Fruit fly (Drosophila melanogaster) whole organism, adult: ENCODE measurements around the gene CG43850.

Experiments
- CG11617 ChIP-seq: fragments of 200-800 bp; sonication (Bioruptor generic); optimal IDR thresholded peaks from 2 replicates; lab custom pipeline; 2017; ENCODE audit warnings: mild to moderate bottlenecking, missing biosample characterization, missing genetic modification reagents, missing genetic modification characterization
- CG12768 ChIP-seq: fragments of 200-800 bp; sonication (Bioruptor generic); optimal IDR thresholded peaks from 2 replicates; lab custom pipeline; 2017; ENCODE audit warnings: missing biosample characterization, missing genetic modification characterization, mild to moderate bottlenecking, moderate library complexity, missing genetic modification reagents
- CG14711 ChIP-seq: fragments of 200-800 bp; sonication (Bioruptor generic); optimal IDR thresholded peaks from 2 replicates; lab custom pipeline; 2018; ENCODE audit warnings: missing biosample characterization, mild to moderate bottlenecking, missing genetic modification characterization, moderate library complexity
- CG1620 ChIP-seq: fragments of 200-800 bp; sonication (Bioruptor generic); optimal IDR thresholded peaks from 2 replicates; lab custom pipeline; 2016; ENCODE audit warnings: missing biosample characterization, missing genetic modification characterization
- CG33017 ChIP-seq: fragments of 200-800 bp; sonication (Bioruptor generic); optimal IDR thresholded peaks from 2 replicates; lab custom pipeline; 2018; ENCODE audit warnings: missing biosample characterization, mild to moderate bottlenecking, missing genetic modification characterization, moderate library complexity
- CG5204 ChIP-seq: fragments of 200-800 bp; sonication (Bioruptor generic); optimal IDR thresholded peaks from 2 replicates; lab custom pipeline; 2016; ENCODE audit warnings: missing biosample characterization, missing genetic modification characterization
- CG7045 ChIP-seq: fragments of 200-800 bp; sonication (Bioruptor generic); optimal IDR thresholded peaks from 2 replicates; lab custom pipeline; 2017; ENCODE audit warnings: missing biosample characterization, mild to moderate bottlenecking, missing genetic modification characterization
- CG7101 ChIP-seq: fragments of 200-800 bp; sonication (Bioruptor generic); optimal IDR thresholded peaks from 2 replicates; lab custom pipeline; 2018; ENCODE audit warnings: missing biosample characterization, mild to moderate bottlenecking, missing genetic modification characterization, moderate library complexity
- Clk ChIP-seq: fragments of 200-800 bp; sonication (Bioruptor generic); optimal IDR thresholded peaks from 2 replicates; lab custom pipeline; 2017; ENCODE audit warnings: missing biosample characterization, missing genetic modification characterization
- Crg-1 ChIP-seq: fragments of 200-800 bp; sonication (Bioruptor generic); optimal IDR thresholded peaks from 2 replicates; lab custom pipeline; 2016; ENCODE audit warnings: missing biosample characterization, missing genetic modification characterization
- Hr96 ChIP-seq: fragments of 200-800 bp; sonication (Bioruptor generic); optimal IDR thresholded peaks from 2 replicates; lab custom pipeline; 2016; ENCODE audit warnings: missing biosample characterization, missing genetic modification characterization
- Mnt ChIP-seq: fragments of 200-800 bp; sonication (Bioruptor generic); optimal IDR thresholded peaks from 2 replicates; lab custom pipeline; 2016; ENCODE audit warnings: missing biosample characterization, mild to moderate bottlenecking, missing genetic modification characterization
- bab1 ChIP-seq: fragments of 200-800 bp; sonication (Bioruptor generic); optimal IDR thresholded peaks from 3 replicates; lab custom pipeline; 2019; ENCODE audit warnings: missing biosample characterization, mild to moderate bottlenecking, missing genetic modification characterization, moderate library complexity
- cic ChIP-seq: fragments of 200-800 bp; sonication (Bioruptor generic); optimal IDR thresholded peaks from 2 replicates; lab custom pipeline; 2017; ENCODE audit warnings: missing biosample characterization, mild to moderate bottlenecking, missing genetic modification characterization, moderate library complexity
- cnc ChIP-seq, 2 experiments: fragments of >200 bp; optimal IDR thresholded peaks; 2 replicates each; lab custom pipeline; 2017
- kay ChIP-seq: fragments of 200-800 bp; sonication (Bioruptor generic); peaks from one replicate; lab custom pipeline; 2016; ENCODE audit warnings: missing biosample characterization, missing genetic modification characterization, borderline replicate concordance
- ovo ChIP-seq: fragments of 200-800 bp; sonication (Bioruptor generic); optimal IDR thresholded peaks from 2 replicates; lab custom pipeline; 2016; ENCODE audit warnings: missing biosample characterization, missing genetic modification characterization
- pad ChIP-seq: fragments of 200-800 bp; sonication (Bioruptor generic); optimal IDR thresholded peaks from 3 replicates; lab custom pipeline; 2017; ENCODE audit warnings: missing biosample characterization, missing genetic modification characterization, mild to moderate bottlenecking, moderate library complexity, missing genetic modification reagents
- tj ChIP-seq: fragments of 200-800 bp; sonication (Bioruptor generic); optimal IDR thresholded peaks from 3 replicates; lab custom pipeline; 2017; ENCODE audit warnings: missing biosample characterization, mild to moderate bottlenecking, missing genetic modification characterization, moderate library complexity
- toe ChIP-seq: fragments of 200-800 bp; sonication (Bioruptor generic); optimal IDR thresholded peaks from 2 replicates; lab custom pipeline; 2016; ENCODE audit warnings: missing biosample characterization, missing genetic modification characterization

The CG43850 gene

dm6 chr2L:13399565-13399964, 15.7 kb upstream of the CG43850 start:
- TF ChIP-seq cnc (optimal IDR thresholded peaks at IDR 0.05; lab: Kevin White, UChicago) (no peak), CG5204 (GFP tag; lab: Kevin White, UChicago) (peak; percentile 7), kay (GFP tag; lab: Kevin White, UChicago) (no peak), bab1 (GFP tag; lab: Kevin White, UChicago) (peak; percentile 54), CG33017 (peak; percentile 0), CG7045 (GFP tag; lab: Kevin White, UChicago) (no peak), tj (GFP tag; lab: Kevin White, UChicago) (no peak), CG12768 (GFP tag; lab: Kevin White, UChicago) (no peak), Crg-1 (no peak), cic (GFP tag; lab: Kevin White, UChicago) (no peak), Mnt (GFP tag; lab: Kevin White, UChicago) (no peak), CG11617 (GFP tag; lab: Kevin White, UChicago) (no peak), ovo (no peak), CG14711 (no peak), CG7101 (tag; lab: Kevin White, UChicago) (peak; percentile 25), Clk (GFP tag; lab: Kevin White, UChicago) (no peak), pad (GFP tag; lab: Kevin White, UChicago) (no peak), CG1620 (GFP tag; lab: Kevin White, UChicago) (no peak), toe (peak; percentile 37), Hr96 (GFP tag; lab: Kevin White, UChicago) (no peak)

dm6 chr2L:13411566-13411965, 3.7 kb upstream of the CG43850 start, which contains the start of gene Vm34Ca:
Gene Vm34Ca (minus strand): TSS chr2L:13411631.
- TF ChIP-seq tj (GFP tag; lab: Kevin White, UChicago), result peak; percentile 99
- TF ChIP-seq CG12768 (GFP tag; lab: Kevin White, UChicago), result no peak
- TF ChIP-seq CG5204 (GFP tag; lab: Kevin White, UChicago), result no peak
- peak; percentile 49 for TF ChIP-seq bab1 (GFP tag; lab: Kevin White, UChicago)

DNA sequence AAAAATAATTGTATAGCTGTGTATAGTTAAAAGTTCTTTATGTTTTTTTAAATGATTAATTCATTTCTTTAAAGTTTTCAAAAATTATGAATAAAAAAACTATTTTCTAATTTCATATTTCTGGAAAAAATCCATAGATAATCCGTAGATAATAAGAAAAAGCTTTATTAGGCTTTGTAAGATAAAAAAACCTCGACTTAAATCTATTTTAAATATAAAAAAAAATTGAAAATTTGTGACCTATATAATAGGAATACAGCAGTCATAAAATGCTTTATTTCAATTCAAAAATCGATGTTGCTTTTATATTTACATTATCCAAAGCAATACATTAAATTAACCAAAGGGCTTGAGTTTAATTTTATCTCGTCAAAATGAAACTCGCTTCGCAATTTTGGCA, 3.0 kb upstream of the CG43850 start, which contains the start of gene Flad2:
Gene Flad2 (plus strand): TSS at position 301 of the 400 bp plus-strand sequence.
- TF ChIP-seq Crg-1 (no peak), CG11617 (GFP tag; lab: Kevin White, UChicago) (no peak), tj (GFP tag; lab: Kevin White, UChicago) (no peak), toe (no peak), cic (GFP tag; lab: Kevin White, UChicago) (no peak), Clk (GFP tag; lab: Kevin White, UChicago) (no peak), CG12768 (GFP tag; lab: Kevin White, UChicago) (no peak), CG7045 (GFP tag; lab: Kevin White, UChicago) (no peak), ovo (no peak), bab1 (GFP tag; lab: Kevin White, UChicago) (no peak), Hr96 (GFP tag; lab: Kevin White, UChicago) (no peak), CG1620 (GFP tag; lab: Kevin White, UChicago) (no peak)

- TF ChIP-seq CG1620 (GFP tag; lab: Kevin White, UChicago) (no peak), CG7101 (tag; lab: Kevin White, UChicago) (no peak), Mnt (GFP tag; lab: Kevin White, UChicago) (no peak)
Measured at dm6 chr2L:13430919-13431502, 15.8 kb downstream of the CG43850 start.

- TF ChIP-seq kay (GFP tag; lab: Kevin White, UChicago) (peak; percentile 80), CG11617 (GFP tag; lab: Kevin White, UChicago) (no peak), toe (no peak), cic (GFP tag; lab: Kevin White, UChicago) (no peak)
Measured at dm6 chr2L:13434795-13435634, 19.8 kb downstream of the CG43850 start, which contains the start of gene Tehao. Gene Tehao (plus strand): TSS chr2L:13435622.

DNA sequence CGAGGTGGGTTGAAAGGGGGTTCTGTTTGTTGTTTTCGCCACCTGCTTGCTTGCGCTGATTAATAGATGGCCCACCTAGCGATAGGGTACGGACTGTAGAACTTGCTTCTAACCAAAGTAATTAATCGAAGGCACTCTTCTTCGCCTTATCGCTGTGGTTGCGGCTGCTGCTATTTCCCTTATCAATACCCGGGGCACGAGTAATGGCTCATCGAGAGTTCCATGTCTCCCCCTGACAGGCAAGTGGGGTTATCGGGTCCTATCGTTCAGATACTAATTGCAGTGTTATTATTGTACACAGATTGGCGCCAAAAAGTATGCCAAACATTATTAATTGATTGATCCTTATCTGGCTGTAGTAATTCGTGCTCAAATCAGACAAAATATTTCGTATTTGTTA, 21.6 kb downstream of the CG43850 start:
- TF ChIP-seq CG7101 (tag; lab: Kevin White, UChicago), result no peak
- peak; percentile 83 for TF ChIP-seq kay (GFP tag; lab: Kevin White, UChicago)
- TF ChIP-seq pad (GFP tag; lab: Kevin White, UChicago), result no peak
- no peak for TF ChIP-seq toe
- peak; percentile 30 for TF ChIP-seq Mnt (GFP tag; lab: Kevin White, UChicago)
- TF ChIP-seq cic (GFP tag; lab: Kevin White, UChicago), result peak; percentile 25
